Worm (Caenorhabditis elegans): ENCODE results near the gene srd-69.

Gene srd-69

DNA sequence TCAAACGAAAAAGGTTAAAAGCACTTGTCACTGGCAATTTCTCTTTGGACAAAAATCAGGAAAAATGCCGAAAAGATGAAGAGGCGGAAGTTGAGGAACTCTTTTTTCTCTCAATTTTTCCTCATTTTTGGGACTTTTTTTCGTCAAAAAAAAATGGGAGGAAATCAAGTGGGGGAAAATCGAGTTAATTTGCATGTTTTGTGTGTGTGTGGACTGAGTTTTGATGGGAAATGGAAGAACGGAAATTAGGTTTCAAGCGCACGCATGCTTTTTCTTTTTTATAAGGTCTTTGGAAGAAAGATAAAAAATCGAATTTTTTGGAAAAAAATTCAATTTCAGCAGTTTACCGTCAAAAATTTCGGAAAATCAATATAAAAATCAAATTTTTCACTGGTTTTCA lies 29.0 kb downstream of the srd-69 start:
- TF ChIP-seq unc-62 (GFP tag; optimal IDR thresholded peaks at IDR 0.05): no peak

DNA sequence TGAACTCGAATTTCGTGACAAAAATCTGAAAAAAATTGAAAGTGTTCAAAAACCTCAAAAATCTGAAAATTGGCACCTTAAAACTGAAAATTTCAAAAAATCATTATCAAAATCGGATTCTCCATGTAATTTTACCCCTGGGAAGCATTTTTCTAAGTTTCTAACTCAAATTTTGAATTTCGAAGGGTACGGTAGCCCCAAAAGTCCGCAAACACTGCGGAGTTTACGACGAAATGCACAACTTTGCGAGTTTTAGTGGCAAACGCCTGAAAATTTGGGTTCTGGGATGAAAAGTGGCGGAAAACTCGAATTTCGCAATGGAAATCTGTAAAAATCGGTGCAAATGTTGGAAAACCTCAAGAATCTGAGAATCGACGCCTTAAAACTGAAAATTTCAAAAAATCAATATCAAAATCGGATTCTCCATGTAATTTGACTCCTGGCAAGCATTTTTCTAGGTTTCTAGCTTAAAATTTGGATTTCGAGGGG lies 31.0 kb downstream of the srd-69 start:
- TF ChIP-seq unc-62 (GFP tag; optimal IDR thresholded peaks at IDR 0.05): no peak

DNA sequence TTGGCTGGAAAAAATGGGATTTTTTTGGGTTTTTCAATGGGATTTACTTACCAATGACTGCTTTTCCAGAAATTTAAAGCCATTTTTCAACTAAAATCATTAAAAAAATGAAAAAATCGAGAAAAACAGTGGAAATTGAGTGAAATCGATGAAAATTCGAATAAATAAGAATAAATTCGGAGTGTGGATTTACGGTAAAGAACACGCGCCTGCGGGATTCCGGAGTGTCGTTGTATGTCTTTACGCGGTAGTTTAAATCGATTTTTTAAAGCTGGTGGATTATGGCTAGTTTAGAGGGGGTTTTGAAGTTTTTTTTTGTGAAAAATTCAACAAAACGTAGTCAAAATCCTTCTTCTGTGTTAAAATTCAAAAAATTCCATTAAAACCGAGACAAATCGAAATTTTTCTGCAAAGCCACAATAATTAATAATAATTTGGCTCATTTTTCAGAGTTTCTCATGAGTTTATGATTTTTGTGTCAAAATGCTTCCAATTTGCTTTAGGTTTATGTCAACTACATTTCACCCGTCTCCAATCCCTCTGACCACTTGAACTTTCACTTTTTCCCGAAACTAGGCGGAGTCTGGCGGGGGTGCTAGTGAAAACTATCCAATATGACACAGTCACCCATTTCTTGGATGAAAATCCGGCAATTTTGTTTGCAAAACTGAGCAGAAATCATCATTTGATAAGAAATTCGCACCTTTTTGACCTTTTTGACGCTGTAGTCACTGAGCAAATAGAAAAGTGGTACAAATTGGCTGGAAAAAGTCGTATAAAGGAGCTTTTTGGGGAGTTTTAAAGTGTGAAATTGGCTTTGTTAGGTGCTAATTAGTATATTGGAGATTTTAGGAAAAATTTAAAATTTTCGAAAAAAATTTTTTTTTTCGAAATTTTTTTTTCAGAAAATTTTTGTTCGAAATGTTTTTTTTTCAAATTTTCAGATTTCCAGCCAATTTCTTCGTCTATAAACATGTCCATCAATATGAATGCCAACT lies 38.7 kb downstream of the srd-69 start, which contains the start of the genes cic-1 and strm-1:
Gene cic-1 (minus strand): TSS at position 96 of the 998 bp plus-strand sequence.
Gene strm-1 (plus strand): TSS at position 945 of the 998 bp plus-strand sequence.
- no peak for TF ChIP-seq unc-62 (GFP tag; optimal IDR thresholded peaks at IDR 0.05)

DNA sequence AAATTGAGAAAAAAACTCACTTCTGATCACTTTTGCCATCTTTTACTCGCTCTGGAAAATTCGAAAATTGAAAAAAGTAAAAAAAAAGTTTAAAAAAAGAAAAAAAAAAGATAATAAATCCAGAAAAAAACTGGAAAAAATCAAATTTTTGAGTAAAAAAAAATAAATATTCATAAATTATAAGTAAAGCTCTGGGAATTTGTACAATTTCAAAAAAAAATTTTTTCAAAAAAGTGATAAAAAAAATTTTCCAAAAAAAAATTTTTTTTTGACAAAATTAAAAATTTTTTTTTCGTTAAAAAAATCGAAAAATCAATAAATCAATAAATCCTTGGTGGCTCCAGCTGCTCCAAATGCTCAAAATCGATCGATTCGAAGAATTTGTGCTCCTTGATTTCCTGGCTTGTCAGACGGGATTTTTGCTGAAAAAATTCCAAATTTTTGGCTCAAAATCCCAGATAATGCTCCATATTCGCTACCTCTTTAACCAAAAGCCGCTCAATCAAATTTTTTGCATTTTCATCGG lies 48.2 kb downstream of the srd-69 start, which contains the start of gene mrpl-30:
Gene mrpl-30 (minus strand): TSS at position 51 of the 526 bp plus-strand sequence.
- TF ChIP-seq unc-62 (GFP tag; optimal IDR thresholded peaks at IDR 0.05): no peak

Measured in whole organism, dauer.